Worm (Caenorhabditis elegans) whole organism, late embryonic: ENCODE measurements around the gene hlh-34.

Experiments
- C08G9.2 ChIP-seq: sonication (generic microtip); optimal IDR thresholded peaks from 2 replicates; lab custom pipeline; 2016; ENCODE audit warnings: mild to moderate bottlenecking, missing genetic modification characterization, moderate library complexity, missing compliant biosample characterization
- C38D4.7 ChIP-seq: fragments of 200-800 bp; sonication (Bioruptor generic); optimal IDR thresholded peaks from 2 replicates; lab custom pipeline; 2018; ENCODE audit warnings: mild to moderate bottlenecking, missing genetic modification characterization, moderate library complexity, missing compliant biosample characterization
- F13H6.1 ChIP-seq: sonication (generic microtip); optimal IDR thresholded peaks from 2 replicates; lab custom pipeline; 2016; ENCODE audit warnings: missing genetic modification characterization, missing compliant biosample characterization
- K02D7.2 ChIP-seq: sonication (generic microtip); optimal IDR thresholded peaks from 2 replicates; lab custom pipeline; 2017; ENCODE audit warnings: mild to moderate bottlenecking, missing genetic modification characterization, missing compliant biosample characterization
- K09A11.1 ChIP-seq: sonication (generic microtip); optimal IDR thresholded peaks from 2 replicates; lab custom pipeline; 2017; ENCODE audit warnings: antibody characterized with exemption, mild to moderate bottlenecking, missing genetic modification characterization, missing compliant biosample characterization; ENCODE audit not compliant: insufficient read depth
- T23F11.4 ChIP-seq: fragments of 200-800 bp; sonication (Bioruptor generic); optimal IDR thresholded peaks from 2 replicates; lab custom pipeline; 2018; ENCODE audit warnings: mild to moderate bottlenecking, missing genetic modification characterization, missing compliant biosample characterization
- ahr-1 ChIP-seq: sonication (generic microtip); optimal IDR thresholded peaks from 2 replicates; lab custom pipeline; 2016; ENCODE audit warnings: missing genetic modification characterization, missing compliant biosample characterization
- ama-1 ChIP-seq: fragments of 150-350 bp; optimal IDR thresholded peaks from 2 replicates; lab custom pipeline; 2014
- ceh-14 ChIP-seq: sonication (generic microtip); optimal IDR thresholded peaks from 2 replicates; lab custom pipeline; 2016; ENCODE audit warnings: missing genotype, missing genetic modification characterization, missing compliant biosample characterization
- ceh-18 ChIP-seq: sonication (generic microtip); optimal IDR thresholded peaks from 2 replicates; lab custom pipeline; 2016; ENCODE audit warnings: missing genetic modification characterization, missing compliant biosample characterization
- ceh-19 ChIP-seq: fragments of 200-800 bp; sonication (Bioruptor generic); optimal IDR thresholded peaks from 2 replicates; lab custom pipeline; 2018; ENCODE audit warnings: mild to moderate bottlenecking, missing genetic modification characterization, missing compliant biosample characterization
- ceh-2 ChIP-seq: sonication (generic microtip); optimal IDR thresholded peaks from 2 replicates; lab custom pipeline; 2016; ENCODE audit warnings: missing genotype, missing genetic modification characterization, missing compliant biosample characterization
- ceh-30 ChIP-seq: fragments of 150-350 bp; optimal IDR thresholded peaks from 2 replicates; lab custom pipeline; 2014; ENCODE audit warnings: missing biosample characterization, missing genetic modification characterization
- ceh-34 ChIP-seq: sonication (generic microtip); optimal IDR thresholded peaks from 2 replicates; lab custom pipeline; 2016; ENCODE audit warnings: mild to moderate bottlenecking, missing genetic modification characterization, missing compliant biosample characterization
- ceh-48 ChIP-seq: sonication (generic microtip); optimal IDR thresholded peaks from 2 replicates; lab custom pipeline; 2016; ENCODE audit warnings: missing genetic modification characterization, inconsistent platforms, missing compliant biosample characterization
- ceh-6 ChIP-seq: fragments of 200-800 bp; sonication (Bioruptor generic); optimal IDR thresholded peaks from 2 replicates; lab custom pipeline; 2018; ENCODE audit warnings: mild to moderate bottlenecking, missing genetic modification characterization, missing compliant biosample characterization
- ceh-9 ChIP-seq: sonication (generic microtip); optimal IDR thresholded peaks from 2 replicates; lab custom pipeline; 2016; ENCODE audit warnings: mild to moderate bottlenecking, missing genetic modification characterization, inconsistent platforms, missing compliant biosample characterization
- che-1 ChIP-seq: sonication (generic microtip); optimal IDR thresholded peaks from 2 replicates; lab custom pipeline; 2016; ENCODE audit warnings: mild to moderate bottlenecking, missing genetic modification characterization, missing compliant biosample characterization
- dmd-4 ChIP-seq: sonication (generic microtip); optimal IDR thresholded peaks from 2 replicates; lab custom pipeline; 2016; ENCODE audit warnings: borderline replicate concordance, missing genetic modification characterization, missing compliant biosample characterization
- elt-2 ChIP-seq: sonication (generic microtip); optimal IDR thresholded peaks from 2 replicates; lab custom pipeline; 2016; ENCODE audit warnings: missing genetic modification reagents, missing genetic modification characterization, missing compliant biosample characterization
- ets-4 ChIP-seq: sonication (generic microtip); optimal IDR thresholded peaks from 2 replicates; lab custom pipeline; 2016; ENCODE audit warnings: missing genetic modification characterization, missing compliant biosample characterization
- eyg-1 ChIP-seq: sonication (generic microtip); optimal IDR thresholded peaks from 2 replicates; lab custom pipeline; 2016; ENCODE audit warnings: missing genotype, missing genetic modification characterization, missing compliant biosample characterization
- fkh-10 ChIP-seq: fragments of 150-350 bp; optimal IDR thresholded peaks from 2 replicates; lab custom pipeline; 2014; ENCODE audit warnings: missing biosample characterization, missing genetic modification reagents, missing genetic modification characterization
- fkh-6 ChIP-seq: sonication (generic microtip); optimal IDR thresholded peaks from 2 replicates; lab custom pipeline; 2016; ENCODE audit warnings: missing genetic modification characterization, missing compliant biosample characterization
- gmeb-2 ChIP-seq: sonication (generic microtip); optimal IDR thresholded peaks from 2 replicates; lab custom pipeline; 2016; ENCODE audit warnings: missing genetic modification characterization, inconsistent platforms, missing compliant biosample characterization
- hlh-13 ChIP-seq: fragments of 200-800 bp; sonication (Bioruptor generic); optimal IDR thresholded peaks from 2 replicates; lab custom pipeline; 2018; ENCODE audit warnings: mild to moderate bottlenecking, missing genetic modification characterization, missing compliant biosample characterization
- hlh-15 ChIP-seq: sonication (generic microtip); optimal IDR thresholded peaks from 2 replicates; lab custom pipeline; 2016; ENCODE audit warnings: missing genetic modification characterization, missing compliant biosample characterization
- hlh-30 ChIP-seq: sonication (generic microtip); optimal IDR thresholded peaks from 2 replicates; lab custom pipeline; 2017; ENCODE audit warnings: antibody characterized with exemption, missing genetic modification characterization, missing compliant biosample characterization; ENCODE audit not compliant: insufficient read depth
- hlh-6 ChIP-seq: sonication (generic microtip); optimal IDR thresholded peaks from 2 replicates; lab custom pipeline; 2016; ENCODE audit warnings: missing genotype, missing genetic modification characterization, missing compliant biosample characterization
- lim-6 ChIP-seq: sonication (generic microtip); optimal IDR thresholded peaks from 2 replicates; lab custom pipeline; 2016; ENCODE audit warnings: missing genetic modification characterization, missing compliant biosample characterization
- lin-11 ChIP-seq: fragments of 200-800 bp; sonication (Bioruptor generic); optimal IDR thresholded peaks from 2 replicates; lab custom pipeline; 2018; ENCODE audit warnings: mild to moderate bottlenecking, missing genetic modification characterization, missing compliant biosample characterization
- madf-2 ChIP-seq: sonication (generic microtip); optimal IDR thresholded peaks from 2 replicates; lab custom pipeline; 2017; ENCODE audit warnings: missing genetic modification characterization, missing compliant biosample characterization
- mec-3 ChIP-seq: sonication (generic microtip); optimal IDR thresholded peaks from 2 replicates; lab custom pipeline; 2016; ENCODE audit warnings: borderline replicate concordance, missing genetic modification characterization, missing compliant biosample characterization
- nhr-11 ChIP-seq: fragments of 150-350 bp; optimal IDR thresholded peaks from 2 replicates; lab custom pipeline; 2014; ENCODE audit warnings: missing biosample characterization, missing genetic modification characterization
- npax-4 ChIP-seq: sonication (generic microtip); optimal IDR thresholded peaks from 2 replicates; lab custom pipeline; 2016; ENCODE audit warnings: missing genetic modification characterization, missing compliant biosample characterization
- odd-2 ChIP-seq: sonication (generic microtip); optimal IDR thresholded peaks from 2 replicates; lab custom pipeline; 2017; ENCODE audit warnings: antibody characterized with exemption, mild to moderate bottlenecking, missing genetic modification characterization, missing compliant biosample characterization
- pag-3 ChIP-seq: sonication (generic microtip); optimal IDR thresholded peaks from 2 replicates; lab custom pipeline; 2016; ENCODE audit warnings: missing compliant biosample characterization, missing genetic modification characterization, borderline replicate concordance
- pat-9 ChIP-seq: fragments of 200-800 bp; sonication (Bioruptor generic); optimal IDR thresholded peaks from 2 replicates; lab custom pipeline; 2018; ENCODE audit warnings: mild to moderate bottlenecking, missing genetic modification characterization, moderate library complexity, missing compliant biosample characterization
- pax-1 ChIP-seq: fragments of 150-350 bp; optimal IDR thresholded peaks from 2 replicates; lab custom pipeline; 2014; ENCODE audit warnings: missing biosample characterization, missing genetic modification characterization
- pha-2 ChIP-seq: sonication (generic microtip); optimal IDR thresholded peaks from 2 replicates; lab custom pipeline; 2017; ENCODE audit warnings: mild to moderate bottlenecking, missing genetic modification characterization, missing compliant biosample characterization
- pqm-1 ChIP-seq: sonication (generic microtip); optimal IDR thresholded peaks from 2 replicates; lab custom pipeline; 2016; ENCODE audit warnings: missing genetic modification characterization, missing compliant biosample characterization
- pros-1 ChIP-seq: fragments of 150-350 bp; optimal IDR thresholded peaks from 2 replicates; lab custom pipeline; 2014; ENCODE audit warnings: missing biosample characterization, missing genetic modification reagents, missing genetic modification characterization
- ref-2 ChIP-seq: sonication (generic microtip); optimal IDR thresholded peaks from 2 replicates; lab custom pipeline; 2016; ENCODE audit warnings: missing genetic modification characterization, missing compliant biosample characterization
- rnt-1 ChIP-seq: sonication (generic microtip); optimal IDR thresholded peaks from 2 replicates; lab custom pipeline; 2016; ENCODE audit warnings: missing genetic modification characterization, missing compliant biosample characterization
- sdc-2 ChIP-seq: sonication (generic microtip); optimal IDR thresholded peaks from 2 replicates; lab custom pipeline; 2016; ENCODE audit warnings: missing genotype, missing genetic modification characterization, missing compliant biosample characterization
- sox-4 ChIP-seq: sonication (generic microtip); optimal IDR thresholded peaks from 2 replicates; lab custom pipeline; 2017; ENCODE audit warnings: mild to moderate bottlenecking, missing genetic modification characterization, inconsistent platforms, missing compliant biosample characterization
- tbx-2 ChIP-seq: sonication (generic microtip); optimal IDR thresholded peaks from 2 replicates; lab custom pipeline; 2016; ENCODE audit warnings: missing genetic modification characterization, missing compliant biosample characterization
- tbx-7 ChIP-seq: sonication (generic microtip); optimal IDR thresholded peaks from 2 replicates; lab custom pipeline; 2016; ENCODE audit warnings: missing genotype, missing genetic modification characterization, missing compliant biosample characterization
- ttx-3 ChIP-seq: sonication (generic microtip); optimal IDR thresholded peaks from 2 replicates; lab custom pipeline; 2016; ENCODE audit warnings: missing genetic modification reagents, missing genetic modification characterization, missing compliant biosample characterization
- unc-3 ChIP-seq, 2 experiments: fragments of 200-800 bp in 1 of 2; sonication (Bioruptor generic) in 1 of 2; sonication (generic microtip) in 1 of 2; conservative IDR thresholded peaks in 1 of 2; optimal IDR thresholded peaks in 1 of 2; 2 replicates each; pipeline versions ENCODE4 v1.3.6 to Lab custom; 2016 to 2022; ENCODE audit warnings: missing compliant biosample characterization in 2 of 2, missing genetic modification characterization in 2 of 2, missing genetic modification reagents in 1 of 2
- unc-42 ChIP-seq: sonication (generic microtip); optimal IDR thresholded peaks from 2 replicates; lab custom pipeline; 2016; ENCODE audit warnings: missing genotype, missing genetic modification characterization, missing compliant biosample characterization
- zip-5 ChIP-seq: sonication (generic microtip); optimal IDR thresholded peaks from 2 replicates; lab custom pipeline; 2016; ENCODE audit warnings: missing genetic modification characterization, missing compliant biosample characterization
- ztf-16 ChIP-seq: sonication (generic microtip); optimal IDR thresholded peaks from 2 replicates; lab custom pipeline; 2017; ENCODE audit warnings: missing genetic modification characterization, missing compliant biosample characterization

hlh-34 gene

ce11 chrV:13715223-13715686 lies 8.1 kb upstream of the hlh-34 start, which contains the start of gene zipt-9:
Gene zipt-9 (minus strand): TSS chrV:13715273.
- TF ChIP-seq tbx-2 (peak; percentile 98), eyg-1 (tag; lab: Kevin White, UChicago) (no peak), madf-2 (tag; lab: Kevin White, UChicago) (peak; percentile 22), ceh-30 (tag; lab: Kevin White, UChicago) (no peak), F13H6.1 (tag; lab: Kevin White, UChicago) (peak; percentile 87), ref-2 (tag; lab: Kevin White, UChicago) (peak; percentile 96), hlh-15 (tag; lab: Kevin White, UChicago) (peak; percentile 79), C38D4.7 (GFP tag; lab: Kevin White, UChicago) (no peak), pax-1 (tag; lab: Kevin White, UChicago) (no peak), che-1 (tag; lab: Kevin White, UChicago) (peak; percentile 38), hlh-13 (no peak), zip-5 (tag; lab: Kevin White, UChicago) (peak; percentile 91), C08G9.2 (tag; lab: Kevin White, UChicago) (peak; percentile 95), ceh-14 (tag; lab: Kevin White, UChicago) (peak; percentile 96), nhr-11 (tag; lab: Kevin White, UChicago) (no peak), lin-11 (tag; lab: Kevin White, UChicago) (no peak), hlh-6 (tag; lab: Kevin White, UChicago) (peak; percentile 41), elt-2 (peak; percentile 85), lim-6 (peak; percentile 87), tbx-7 (tag; lab: Kevin White, UChicago) (peak; percentile 95), ceh-19 (GFP tag; lab: Kevin White, UChicago) (peak; percentile 22), mec-3 (tag; lab: Kevin White, UChicago) (peak; percentile 88), dmd-4 (peak; percentile 43), T23F11.4 (GFP tag; lab: Kevin White, UChicago) (peak; percentile 12), unc-3 (GFP tag; conservative IDR thresholded peaks at IDR 0.05; lab: Robert Waterston, UW) (peak; percentile 70), unc-3 (tag; optimal IDR thresholded peaks at IDR 0.05; lab: Kevin White, UChicago) (peak; percentile 73), ztf-16 (tag; lab: Kevin White, UChicago) (peak; percentile 62), npax-4 (no peak), ttx-3 (tag; lab: Kevin White, UChicago) (peak; percentile 5), sdc-2 (tag; lab: Kevin White, UChicago) (peak; percentile 51), odd-2 (no peak), pat-9 (tag; lab: Kevin White, UChicago) (no peak), ceh-6 (GFP tag; lab: Kevin White, UChicago) (peak; percentile 24), hlh-30 (tag; lab: Kevin White, UChicago) (no peak), K02D7.2 (tag; lab: Kevin White, UChicago) (no peak), K09A11.1 (tag; lab: Kevin White, UChicago) (no peak), ceh-34 (tag; lab: Kevin White, UChicago) (peak; percentile 89), ets-4 (tag; lab: Kevin White, UChicago) (peak; percentile 95), ceh-9 (tag; lab: Kevin White, UChicago) (no peak), pag-3 (peak; percentile 61), ceh-18 (tag; lab: Kevin White, UChicago) (peak; percentile 76), rnt-1 (peak; percentile 92), sox-4 (no peak), ama-1 (no peak), unc-42 (peak; percentile 98), fkh-10 (GFP tag; lab: Kevin White, UChicago) (no peak), gmeb-2 (tag; lab: Kevin White, UChicago) (no peak), ceh-2 (tag; lab: Kevin White, UChicago) (peak; percentile 94), ahr-1 (tag; lab: Kevin White, UChicago) (peak; percentile 79), pros-1 (no peak), pqm-1 (tag; lab: Kevin White, UChicago) (peak; percentile 89), pha-2 (peak; percentile 41), fkh-6 (tag; lab: Kevin White, UChicago) (peak; percentile 72), ceh-48 (tag; lab: Kevin White, UChicago) (no peak)
